Worm (Caenorhabditis elegans) whole organism, L4 larva: ENCODE data around the gene catp-2.

Experiments used
- D1046.2 ChIP-seq: fragments of 200-800 bp; sonication (Bioruptor generic); IDR thresholded peaks from 2 replicates; pipeline ENCODE4 v1.3.6; 2022; ENCODE audit warnings: missing genetic modification characterization, missing compliant biosample characterization
- F26F4.8 ChIP-seq: fragments of 200-800 bp; sonication (Bioruptor generic); conservative IDR thresholded peaks from 2 replicates; pipeline ENCODE4 v1.3.6; 2022; ENCODE audit warnings: missing genetic modification characterization, missing compliant biosample characterization
- F44E2.7 ChIP-seq: fragments of 200-800 bp; sonication (Bioruptor generic); IDR thresholded peaks from 2 replicates; pipeline ENCODE4 v2.1.2; 2022; ENCODE audit warnings: missing genetic modification characterization, missing compliant biosample characterization
- F49E8.2 ChIP-seq: sonication (generic microtip); optimal IDR thresholded peaks from 2 replicates; lab custom pipeline; 2016; ENCODE audit warnings: missing compliant biosample characterization, mild to moderate bottlenecking, missing genetic modification characterization, borderline replicate concordance
- Y105C5A.15 ChIP-seq: fragments of 200-800 bp; sonication (Bioruptor generic); IDR thresholded peaks from 2 replicates; pipeline ENCODE4 v1.3.6; 2022; ENCODE audit warnings: missing genetic modification characterization, missing compliant biosample characterization
- Y75B8A.6 ChIP-seq: fragments of 200-800 bp; sonication (Bioruptor generic); IDR thresholded peaks from 2 replicates; pipeline ENCODE4 v1.3.6; 2022; ENCODE audit warnings: missing genetic modification reagents, missing genetic modification characterization, missing compliant biosample characterization
- ZK337.2 ChIP-seq: fragments of 200-800 bp; sonication (Bioruptor generic); IDR thresholded peaks from 2 replicates; pipeline ENCODE4 v1.3.6; 2022; ENCODE audit warnings: missing genetic modification reagents, missing genetic modification characterization, missing compliant biosample characterization
- aha-1 ChIP-seq: fragments of 150-350 bp; peaks from one replicate; lab custom pipeline; 2014; ENCODE audit warnings: missing biosample characterization, missing genetic modification characterization
- ama-1 ChIP-seq: fragments of 150-350 bp; optimal IDR thresholded peaks from 2 replicates; lab custom pipeline; 2014; ENCODE audit warnings: inconsistent platforms, mixed read lengths
- ctbp-1 ChIP-seq: fragments of 200-800 bp; sonication (Bioruptor generic); IDR thresholded peaks from 2 replicates; pipeline ENCODE4 v1.3.6; 2022; ENCODE audit warnings: missing genetic modification reagents, missing genetic modification characterization, missing compliant biosample characterization
- daf-12 ChIP-seq: fragments of 150-350 bp; optimal IDR thresholded peaks from 2 replicates; lab custom pipeline; 2014; ENCODE audit warnings: missing biosample characterization, missing genetic modification reagents, missing genetic modification characterization
- daf-8 ChIP-seq: fragments of 200-800 bp; sonication (Bioruptor generic); IDR thresholded peaks from 2 replicates; pipeline ENCODE4 v1.3.6; 2022; ENCODE audit warnings: missing genetic modification characterization, missing compliant biosample characterization
- gei-8 ChIP-seq: fragments of 200-800 bp; sonication (Bioruptor generic); optimal IDR thresholded peaks from 2 replicates; lab custom pipeline; 2018; ENCODE audit warnings: mild to moderate bottlenecking, missing genetic modification characterization, missing compliant biosample characterization
- lin-1 ChIP-seq: fragments of 200-800 bp; sonication (Bioruptor generic); IDR thresholded peaks from 2 replicates; pipeline ENCODE4 v1.3.6; 2022; ENCODE audit warnings: missing genetic modification reagents, missing genetic modification characterization, missing compliant biosample characterization
- lin-13 ChIP-seq: fragments of 150-350 bp; optimal IDR thresholded peaks from 2 replicates; lab custom pipeline; 2014; ENCODE audit warnings: missing biosample characterization, missing genetic modification reagents, missing genetic modification characterization
- lin-39 ChIP-seq: fragments of 150-350 bp; optimal IDR thresholded peaks from 2 replicates; lab custom pipeline; 2014; ENCODE audit warnings: missing biosample characterization, missing genetic modification reagents, missing genetic modification characterization
- mes-2 ChIP-seq: sonication (generic microtip); optimal IDR thresholded peaks from 2 replicates; lab custom pipeline; 2016; ENCODE audit warnings: missing genotype, mild to moderate bottlenecking, missing genetic modification characterization, missing compliant biosample characterization; ENCODE audit not compliant: poor library complexity, severe bottlenecking
- nhr-41 ChIP-seq: fragments of 200-800 bp; sonication (Bioruptor generic); IDR thresholded peaks from 2 replicates; pipeline ENCODE4 v1.3.6; 2022; ENCODE audit warnings: missing genetic modification reagents, missing genetic modification characterization, missing compliant biosample characterization
- nhr-77 ChIP-seq: fragments of 150-350 bp; optimal IDR thresholded peaks from 2 replicates; lab custom pipeline; 2014; ENCODE audit warnings: missing biosample characterization, missing genetic modification characterization
- pqm-1 ChIP-seq: sonication (generic microtip); optimal IDR thresholded peaks from 2 replicates; lab custom pipeline; 2017; ENCODE audit warnings: missing biosample characterization, missing genetic modification characterization
- rbr-2 ChIP-seq: sonication (generic microtip); optimal IDR thresholded peaks from 2 replicates; lab custom pipeline; 2016; ENCODE audit warnings: missing genotype, missing genetic modification characterization, missing compliant biosample characterization
- sdz-12 ChIP-seq: fragments of 200-800 bp; sonication (Bioruptor generic); optimal IDR thresholded peaks from 2 replicates; lab custom pipeline; 2018; ENCODE audit warnings: mild to moderate bottlenecking, missing genetic modification characterization, missing compliant biosample characterization
- set-16 ChIP-seq: fragments of 200-800 bp; sonication (Bioruptor generic); IDR thresholded peaks from 2 replicates; pipeline ENCODE4 v1.3.6; 2022; ENCODE audit warnings: missing genetic modification reagents, missing genetic modification characterization, missing compliant biosample characterization
- skn-1 ChIP-seq: fragments of 150-350 bp; optimal IDR thresholded peaks from 2 replicates; lab custom pipeline; 2014; ENCODE audit warnings: missing biosample characterization, missing genetic modification characterization
- snpc-1.2 ChIP-seq: fragments of 200-800 bp; sonication (Bioruptor generic); IDR thresholded peaks from 2 replicates; pipeline ENCODE4 v1.3.6; 2022; ENCODE audit warnings: missing genetic modification reagents, missing genetic modification characterization, missing compliant biosample characterization
- snpc-4 ChIP-seq: fragments of 150-350 bp; optimal IDR thresholded peaks from 2 replicates; lab custom pipeline; 2014; ENCODE audit warnings: missing biosample characterization, missing genetic modification characterization
- unc-62 ChIP-seq, 3 experiments: fragments of 150-350 bp in 1 of 3; sonication (generic microtip); optimal IDR thresholded peaks in 2 of 3; peaks in 1 of 3; 1 replicate in 1 of 3; 2 replicates in 2 of 3; lab custom pipeline; 2014 to 2017; ENCODE audit warnings: missing biosample characterization in 3 of 3, missing genetic modification characterization in 3 of 3, missing genetic modification reagents in 3 of 3, missing genotype in 1 of 3
- zfp-2 ChIP-seq: sonication (generic microtip); optimal IDR thresholded peaks from 2 replicates; lab custom pipeline; 2016; ENCODE audit warnings: mild to moderate bottlenecking, missing genetic modification characterization, missing compliant biosample characterization

Gene catp-2

DNA sequence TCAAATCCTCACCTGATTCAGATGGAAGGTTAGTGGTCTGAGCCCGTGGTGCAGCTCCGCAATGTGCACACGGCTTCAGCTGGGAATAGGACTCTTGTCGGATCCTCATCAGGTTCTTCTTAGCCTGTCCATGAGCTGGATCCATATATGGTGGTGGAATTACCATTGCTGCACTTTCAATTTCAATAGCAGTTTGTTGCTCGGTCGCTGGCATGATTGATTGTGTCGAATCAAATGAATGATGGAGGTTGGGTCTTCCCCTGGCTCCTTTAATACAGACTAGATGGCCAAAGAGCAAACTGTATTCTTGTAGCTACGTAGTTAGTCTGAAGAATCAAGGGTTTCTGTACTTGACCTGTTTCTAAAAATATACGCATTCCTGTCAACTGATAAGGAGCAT, 1.7 kb upstream of the catp-2 start, which contains the start of gene C02E7.10:
C02E7.10 (minus strand) TSS at position 232 of the 400 bp plus-strand sequence.
- TF ChIP-seq rbr-2 (tag; lab: Kevin White, UChicago) (no peak), unc-62 (GFP tag; optimal IDR thresholded peaks at IDR 0.05 in 1 of 2; lab: Kevin White, UChicago) (peak in 1 of 2 experiments; percentile 90), unc-62 (tag; optimal IDR thresholded peaks at IDR 0.05; lab: Kevin White, UChicago) (no peak), aha-1 (tag; lab: Kevin White, UChicago) (no peak), Y105C5A.15 (GFP tag; lab: Robert Waterston, UW) (no peak)

ce11 chrV:4933268-4933667, 1.2 kb upstream of the catp-2 start:
- TF ChIP-seq ZK337.2 (GFP tag; lab: Robert Waterston, UW): no peak
- peak in 1 of 2 experiments; percentile 98 for TF ChIP-seq unc-62 (GFP tag; optimal IDR thresholded peaks at IDR 0.05 in 1 of 2; lab: Kevin White, UChicago)
- no peak for TF ChIP-seq unc-62 (tag; optimal IDR thresholded peaks at IDR 0.05; lab: Kevin White, UChicago)
- no peak for TF ChIP-seq sdz-12

DNA sequence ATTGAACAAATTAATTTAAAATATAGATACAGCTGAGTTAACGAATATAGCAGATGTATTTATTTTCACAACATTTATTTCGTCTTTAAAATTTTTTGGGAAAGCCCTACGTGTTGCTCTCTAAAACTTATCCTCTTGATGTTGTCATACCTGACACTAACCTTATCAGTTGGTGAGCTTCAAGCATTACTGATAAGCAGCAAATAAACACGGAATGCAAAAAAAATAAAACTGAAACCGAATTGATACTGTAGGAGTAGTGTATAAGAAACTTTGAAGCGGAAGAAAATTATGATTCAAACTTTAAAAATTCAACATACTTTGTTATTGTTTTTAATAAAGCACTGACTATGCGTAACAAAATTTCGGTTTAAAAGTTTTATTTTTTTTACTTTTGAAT, 590 bp downstream of the catp-2 start:
- TF ChIP-seq daf-12 (tag; lab: Kevin White, UChicago): no peak
- peak; percentile 68 for TF ChIP-seq pqm-1 (tag; lab: Kevin White, UChicago)
- TF ChIP-seq set-16 (GFP tag; lab: Robert Waterston, UW): no peak
- no peak for TF ChIP-seq nhr-41
- TF ChIP-seq, all 104 proteins: peak for 1

DNA sequence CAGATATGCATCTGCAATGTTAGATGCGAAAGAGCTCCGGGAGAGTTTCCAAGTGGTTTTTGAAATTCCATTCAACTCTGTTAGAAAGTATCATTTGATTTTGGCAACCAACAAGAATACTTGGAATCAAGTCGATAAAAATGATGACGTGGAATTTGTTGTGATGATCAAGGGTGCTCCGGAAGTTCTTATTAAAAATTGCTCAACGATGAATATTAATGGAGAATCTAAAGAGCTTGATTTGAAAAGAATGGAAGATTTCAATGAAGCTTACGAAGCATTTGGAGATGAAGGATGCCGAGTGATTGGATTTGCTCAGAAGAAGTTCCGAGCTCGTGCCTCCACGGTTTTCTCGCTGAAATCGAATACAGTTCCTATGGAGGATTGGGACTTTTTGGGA, 2.8 kb downstream of the catp-2 start:
- TF ChIP-seq snpc-4 (tag; lab: Kevin White, UChicago): no peak
- TF ChIP-seq unc-62 (GFP tag; optimal IDR thresholded peaks at IDR 0.05 in 1 of 2; lab: Kevin White, UChicago): peak in 1 of 2 experiments; percentile 95
- no peak for TF ChIP-seq unc-62 (tag; optimal IDR thresholded peaks at IDR 0.05; lab: Kevin White, UChicago)

- no peak for TF ChIP-seq ama-1 (lab: Kevin White, UChicago)
- TF ChIP-seq, all 104 proteins: peak for 0
These were observed 9.7 kb downstream of the catp-2 start, which contains the start of gene str-211 for ce11 chrV:4944219-4944618. Gene str-211, minus strand, starts transcription at chrV:4944319.

ce11 chrV:4948635-4949034, 14.1 kb downstream of the catp-2 start, which contains the start of gene str-209:
Gene str-209, plus strand, starts transcription at chrV:4948935.
- TF ChIP-seq lin-1 (GFP tag; lab: Robert Waterston, UW): no peak
- no peak for TF ChIP-seq F49E8.2 (tag; lab: Kevin White, UChicago)
- no peak for TF ChIP-seq nhr-41
- no peak for TF ChIP-seq ctbp-1

DNA sequence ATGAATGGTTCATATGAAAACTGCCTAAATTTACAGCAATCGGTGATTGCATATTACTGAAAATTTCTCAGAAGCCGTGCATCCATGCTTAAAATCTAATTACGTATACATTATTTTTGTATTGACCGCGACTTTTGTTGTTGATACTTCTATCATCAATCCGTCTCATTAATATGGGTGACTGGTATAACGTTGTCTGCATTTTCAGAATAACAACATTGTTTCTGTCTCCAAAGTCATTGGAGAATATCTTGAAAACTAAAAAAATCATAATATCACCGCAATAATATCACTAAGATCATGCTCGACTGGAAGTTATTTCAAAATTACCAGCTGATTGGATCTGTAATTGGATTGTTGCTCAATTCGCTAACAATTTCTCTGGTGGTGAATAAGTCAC, 16.9 kb downstream of the catp-2 start, which contains the start of gene str-207:
str-207 (plus strand) TSS at position 301 of the 400 bp plus-strand sequence.
- TF ChIP-seq skn-1 (tag; lab: Kevin White, UChicago): no peak
- TF ChIP-seq nhr-77 (tag; lab: Kevin White, UChicago): no peak
- no peak for TF ChIP-seq daf-8 (GFP tag; lab: Robert Waterston, UW)
- TF ChIP-seq F26F4.8 (GFP tag; lab: Robert Waterston, UW): no peak
- no peak for TF ChIP-seq mes-2
- no peak for TF ChIP-seq aha-1 (tag; lab: Kevin White, UChicago)
- no peak for TF ChIP-seq lin-13 (GFP tag; lab: Kevin White, UChicago)
- no peak for TF ChIP-seq D1046.2 (GFP tag; lab: Robert Waterston, UW)
- no peak for TF ChIP-seq Y75B8A.6 (GFP tag; lab: Robert Waterston, UW)
- TF ChIP-seq snpc-4 (tag; lab: Kevin White, UChicago): no peak
- TF ChIP-seq zfp-2: no peak
- TF ChIP-seq lin-39 (tag; lab: Kevin White, UChicago): no peak
- no peak for TF ChIP-seq snpc-1.2
- TF ChIP-seq F44E2.7 (GFP tag; lab: Robert Waterston, UW): no peak
- no peak for TF ChIP-seq gei-8 (GFP tag; lab: Kevin White, UChicago)
